Worm (Caenorhabditis elegans) whole organism, young adult: ENCODE measurements around the gene R13A5.10.

Source experiments
- B0019.2 ChIP-seq: fragments of 200-800 bp; sonication (Bioruptor generic); conservative IDR thresholded peaks from 2 replicates; pipeline ENCODE4 v1.3.6; 2022; ENCODE audit warnings: missing genetic modification reagents, missing genetic modification characterization, missing compliant biosample characterization
- C06A6.2 ChIP-seq: fragments of 200-800 bp; sonication (Bioruptor generic); conservative IDR thresholded peaks from 2 replicates; pipeline ENCODE4 v1.3.6; 2022; ENCODE audit warnings: missing genetic modification characterization, missing compliant biosample characterization
- F39B2.1 ChIP-seq: fragments of 200-800 bp; sonication (Bioruptor generic); IDR thresholded peaks from 2 replicates; pipeline ENCODE4 v1.3.6; 2022; ENCODE audit warnings: missing genetic modification reagents, missing genetic modification characterization, missing compliant biosample characterization
- K11D2.4 ChIP-seq: fragments of 200-800 bp; sonication (Bioruptor generic); IDR thresholded peaks from 2 replicates; pipeline ENCODE4 v1.3.6; 2022; ENCODE audit warnings: missing genetic modification reagents, missing genetic modification characterization, missing compliant biosample characterization
- K12H6.12 ChIP-seq: fragments of 200-800 bp; sonication (Bioruptor generic); optimal IDR thresholded peaks from 2 replicates; lab custom pipeline; 2018; ENCODE audit warnings: mild to moderate bottlenecking, missing genetic modification characterization, missing compliant biosample characterization
- T07F8.4 ChIP-seq: sonication (generic microtip); optimal IDR thresholded peaks from 2 replicates; lab custom pipeline; 2016; ENCODE audit warnings: mild to moderate bottlenecking, missing genetic modification characterization, moderate library complexity, missing compliant biosample characterization
- T26A5.8 ChIP-seq: sonication (generic microtip); optimal IDR thresholded peaks from 2 replicates; lab custom pipeline; 2016; ENCODE audit warnings: missing genetic modification characterization, missing compliant biosample characterization
- Y53F4B.3 ChIP-seq: fragments of 200-800 bp; sonication (Bioruptor generic); IDR thresholded peaks from 2 replicates; pipeline ENCODE4 v1.3.6; 2022; ENCODE audit warnings: missing genetic modification reagents, missing genetic modification characterization, missing compliant biosample characterization
- ZK185.1 ChIP-seq: sonication (generic microtip); optimal IDR thresholded peaks from 2 replicates; lab custom pipeline; 2016; ENCODE audit warnings: mild to moderate bottlenecking, missing genetic modification characterization, missing compliant biosample characterization; ENCODE audit not compliant: poor library complexity, severe bottlenecking
- aptf-2 ChIP-seq: fragments of 200-800 bp; sonication (Bioruptor generic); conservative IDR thresholded peaks from 2 replicates; pipeline ENCODE4 v1.3.6; 2022; ENCODE audit warnings: missing genetic modification reagents, missing genetic modification characterization, missing compliant biosample characterization
- athp-1 ChIP-seq: sonication (generic microtip); optimal IDR thresholded peaks from 2 replicates; lab custom pipeline; 2017; ENCODE audit warnings: mild to moderate bottlenecking, missing genetic modification characterization, missing compliant biosample characterization
- attf-5 ChIP-seq: fragments of 200-800 bp; sonication (Bioruptor generic); optimal IDR thresholded peaks from 2 replicates; lab custom pipeline; 2018; ENCODE audit warnings: mild to moderate bottlenecking, missing genetic modification characterization, missing compliant biosample characterization
- bed-1 ChIP-seq: fragments of 200-800 bp; sonication (Bioruptor generic); IDR thresholded peaks from 2 replicates; pipeline ENCODE4 v1.3.6; 2022; ENCODE audit warnings: missing genetic modification reagents, missing genetic modification characterization, missing compliant biosample characterization
- cebp-1 ChIP-seq, 2 experiments: fragments of 200-800 bp in 1 of 2; sonication (Bioruptor generic) in 1 of 2; sonication (generic microtip) in 1 of 2; IDR thresholded peaks in 1 of 2; optimal IDR thresholded peaks in 1 of 2; 2 replicates each; pipeline versions ENCODE4 v1.3.6 to Lab custom; 2017 to 2022; ENCODE audit warnings: missing compliant biosample characterization in 2 of 2, missing genetic modification characterization in 2 of 2, mild to moderate bottlenecking in 1 of 2, missing genetic modification reagents in 1 of 2, moderate library complexity in 1 of 2
- chd-7 ChIP-seq: sonication (generic microtip); optimal IDR thresholded peaks from 2 replicates; lab custom pipeline; 2016; ENCODE audit warnings: mild to moderate bottlenecking, missing genetic modification characterization, moderate library complexity, missing compliant biosample characterization
- egl-18 ChIP-seq: fragments of 200-800 bp; sonication (Bioruptor generic); IDR thresholded peaks from 2 replicates; pipeline ENCODE4 v1.3.6; 2022; ENCODE audit warnings: missing genetic modification reagents, missing genetic modification characterization, missing compliant biosample characterization
- egl-44 ChIP-seq: fragments of 200-800 bp; sonication (Bioruptor generic); IDR thresholded peaks from 2 replicates; pipeline ENCODE4 v1.3.6; 2022; ENCODE audit warnings: missing genetic modification reagents, missing genetic modification characterization, missing compliant biosample characterization
- egrh-3 ChIP-seq: fragments of 200-800 bp; sonication (Bioruptor generic); IDR thresholded peaks from 2 replicates; pipeline ENCODE4 v1.3.6; 2022; ENCODE audit warnings: missing genetic modification reagents, missing genetic modification characterization, missing compliant biosample characterization
- ets-4 ChIP-seq: fragments of 200-800 bp; sonication (Bioruptor generic); optimal IDR thresholded peaks from 2 replicates; lab custom pipeline; 2018; ENCODE audit warnings: mild to moderate bottlenecking, missing genetic modification characterization, missing compliant biosample characterization
- hmg-1.2 ChIP-seq: fragments of 200-800 bp; sonication (Bioruptor generic); IDR thresholded peaks from 2 replicates; pipeline ENCODE4 v1.3.6; 2022; ENCODE audit warnings: missing genetic modification reagents, missing genetic modification characterization, missing compliant biosample characterization
- hmg-20 ChIP-seq: fragments of 200-800 bp; sonication (Bioruptor generic); IDR thresholded peaks from 2 replicates; pipeline ENCODE4 v1.3.6; 2022; ENCODE audit warnings: missing genetic modification reagents, missing genetic modification characterization, missing compliant biosample characterization
- hrde-1 ChIP-seq: sonication (generic microtip); optimal IDR thresholded peaks from 2 replicates; lab custom pipeline; 2016; ENCODE audit warnings: missing genetic modification characterization, mild to moderate bottlenecking, missing compliant biosample characterization, moderate library complexity, missing genotype, missing genetic modification reagents, borderline replicate concordance
- lag-1 ChIP-seq: fragments of 200-800 bp; sonication (Bioruptor generic); IDR thresholded peaks from 2 replicates; pipeline ENCODE4 v1.3.6; 2022; ENCODE audit warnings: missing genetic modification reagents, missing genetic modification characterization, missing compliant biosample characterization
- lin-35 ChIP-seq, 3 experiments: fragments of 150-350 bp in 2 of 3; sonication (generic microtip) in 1 of 3; optimal IDR thresholded peaks; 2 replicates each; lab custom pipeline; 2014 to 2018; ENCODE audit warnings: missing biosample characterization in 3 of 3, missing genetic modification characterization in 3 of 3, missing genetic modification reagents in 3 of 3
- lin-54 ChIP-seq: fragments of 200-800 bp; sonication (Bioruptor generic); optimal IDR thresholded peaks from 2 replicates; lab custom pipeline; 2018; ENCODE audit warnings: mild to moderate bottlenecking, missing genetic modification characterization, missing compliant biosample characterization
- madf-6 ChIP-seq: fragments of 200-800 bp; sonication (Bioruptor generic); IDR thresholded peaks from 2 replicates; pipeline ENCODE4 v1.3.6; 2022; ENCODE audit warnings: missing genetic modification reagents, missing genetic modification characterization, missing compliant biosample characterization
- nfyb-1 ChIP-seq: fragments of 200-800 bp; sonication (Bioruptor generic); IDR thresholded peaks from 2 replicates; pipeline ENCODE4 v1.3.6; 2022; ENCODE audit warnings: missing genetic modification reagents, missing genetic modification characterization, missing compliant biosample characterization
- nhr-120 ChIP-seq: fragments of 200-800 bp; sonication (Bioruptor generic); IDR thresholded peaks from 2 replicates; pipeline ENCODE4 v1.3.6; 2022; ENCODE audit warnings: missing genetic modification characterization, missing compliant biosample characterization
- nhr-80 ChIP-seq: sonication (generic microtip); optimal IDR thresholded peaks from 2 replicates; lab custom pipeline; 2016; ENCODE audit warnings: missing genetic modification characterization, missing compliant biosample characterization
- rcor-1 ChIP-seq: fragments of 200-800 bp; sonication (Bioruptor generic); IDR thresholded peaks from 2 replicates; pipeline ENCODE4 v1.3.6; 2022; ENCODE audit warnings: missing genetic modification reagents, missing genetic modification characterization, missing compliant biosample characterization
- snpc-4 ChIP-seq, 5 experiments: fragments of 150-350 bp in 1 of 5; sonication (generic microtip) in 4 of 5; optimal IDR thresholded peaks; 2 replicates each; lab custom pipeline; 2014 to 2018; ENCODE audit warnings: missing genetic modification characterization in 5 of 5, missing biosample characterization in 3 of 5, antibody characterized with exemption in 2 of 5, mild to moderate bottlenecking in 2 of 5, missing compliant biosample characterization in 2 of 5, missing genotype in 2 of 5, moderate library complexity in 2 of 5, missing genetic modification reagents in 1 of 5
- somi-1 ChIP-seq: fragments of 200-800 bp; sonication (Bioruptor generic); optimal IDR thresholded peaks from 2 replicates; lab custom pipeline; 2018; ENCODE audit warnings: mild to moderate bottlenecking, missing genetic modification characterization, missing compliant biosample characterization
- zim-3 ChIP-seq: sonication (generic microtip); optimal IDR thresholded peaks from 2 replicates; lab custom pipeline; 2017; ENCODE audit warnings: mild to moderate bottlenecking, missing genetic modification characterization, moderate library complexity, missing compliant biosample characterization
- ztf-18 ChIP-seq: sonication (generic microtip); optimal IDR thresholded peaks from 2 replicates; lab custom pipeline; 2016; ENCODE audit warnings: missing genotype, mild to moderate bottlenecking, missing genetic modification characterization, missing compliant biosample characterization
- ztf-28 ChIP-seq: fragments of 200-800 bp; sonication (Bioruptor generic); IDR thresholded peaks from 2 replicates; pipeline ENCODE4 v1.3.6; 2022; ENCODE audit warnings: missing genetic modification reagents, missing genetic modification characterization, missing compliant biosample characterization

The R13A5.10 gene

DNA sequence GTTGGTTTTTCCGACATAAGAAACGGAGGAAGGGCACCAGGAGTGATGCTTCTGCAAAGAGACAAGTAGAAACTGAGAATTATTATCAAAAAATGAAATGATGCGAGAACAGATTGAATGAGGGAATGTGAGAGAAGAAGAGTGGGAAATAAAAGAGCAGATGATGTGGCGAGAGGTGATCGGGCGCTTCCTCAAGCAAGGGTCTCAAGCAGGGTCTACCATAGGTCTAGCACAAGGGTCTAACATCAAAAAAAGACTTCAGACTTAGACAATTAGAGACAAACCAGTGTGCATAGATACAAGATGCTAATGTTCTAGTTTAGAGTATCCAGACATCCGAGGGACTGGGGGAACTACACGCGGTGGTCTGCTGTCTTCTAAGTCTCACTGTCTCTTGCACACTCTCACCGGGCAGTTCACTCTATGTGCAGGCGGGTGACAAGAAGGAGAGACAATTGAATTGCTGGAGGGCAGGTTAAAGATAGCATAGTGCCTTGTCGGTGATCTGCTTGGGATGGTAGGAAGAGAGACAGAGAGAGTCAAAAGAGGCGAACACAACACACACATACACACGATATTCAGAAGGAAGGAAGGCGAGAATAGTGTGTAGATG, 12.6 kb downstream of the R13A5.10 start, which contains the start of gene R13A5.7 (continued):
- TF ChIP-seq hmg-20, result 0 out of 2 replicates have a peak, but pooled peaks have one; percentile 3
- TF ChIP-seq K11D2.4 (GFP tag; lab: Robert Waterston, UW), result 0 out of 2 replicates have a peak, but pooled peaks have one; percentile 17
- TF ChIP-seq chd-7, result peak; percentile 69
- TF ChIP-seq egl-18 (GFP tag; lab: Robert Waterston, UW), result no peak
- TF ChIP-seq nhr-120 (GFP tag; lab: Robert Waterston, UW), result no peak
- peak; percentile 71 for TF ChIP-seq ZK185.1 (tag; lab: Kevin White, UChicago)
- peak; percentile 50; the same call in 1 of the 2 replicates for TF ChIP-seq egl-44 (GFP tag; lab: Robert Waterston, UW)
- TF ChIP-seq nhr-80 (tag; lab: Kevin White, UChicago), result peak; percentile 97
- peak; percentile 84 for TF ChIP-seq nfyb-1 (GFP tag; lab: Robert Waterston, UW)
- TF ChIP-seq ztf-28 (GFP tag; lab: Robert Waterston, UW), result no peak
- TF ChIP-seq lin-35 (GFP tag; optimal IDR thresholded peaks at IDR 0.05; lab: Kevin White, UChicago), result peak in 1 of 3 experiments; percentile 62
- no peak for TF ChIP-seq cebp-1 (GFP tag; IDR thresholded peaks at IDR 0.05; lab: Robert Waterston, UW)
- TF ChIP-seq cebp-1 (tag; optimal IDR thresholded peaks at IDR 0.05; lab: Kevin White, UChicago), result peak; percentile 81
- 0 out of 2 replicates have a peak, but pooled peaks have one; percentile 26 for TF ChIP-seq madf-6 (GFP tag; lab: Robert Waterston, UW)
- TF ChIP-seq ztf-18 (tag; lab: Kevin White, UChicago), result peak; percentile 57
- TF ChIP-seq F39B2.1 (GFP tag; lab: Robert Waterston, UW), result no peak
- peak; percentile 12 for TF ChIP-seq athp-1
- TF ChIP-seq T07F8.4 (tag; lab: Kevin White, UChicago), result no peak
- TF ChIP-seq lin-54 (GFP tag; lab: Kevin White, UChicago), result peak; percentile 69
- TF ChIP-seq hrde-1 (tag; lab: Kevin White, UChicago), result no peak
- no peak for TF ChIP-seq B0019.2
- peak; percentile 85 for TF ChIP-seq attf-5 (GFP tag; lab: Kevin White, UChicago)
- 0 out of 2 replicates have a peak, but pooled peaks have one; percentile 27 for TF ChIP-seq rcor-1 (GFP tag; lab: Robert Waterston, UW)
- TF ChIP-seq K12H6.12 (tag; lab: Kevin White, UChicago), result peak; percentile 64
- TF ChIP-seq ets-4 (GFP tag; lab: Kevin White, UChicago), result peak; percentile 12
- TF ChIP-seq aptf-2 (GFP tag; lab: Robert Waterston, UW), result 0 out of 2 replicates have a peak, but pooled peaks have one; percentile 47
- TF ChIP-seq hmg-1.2, result peak; percentile 85
- no peak for TF ChIP-seq zim-3 (tag; lab: Kevin White, UChicago)
- TF ChIP-seq snpc-4 (GFP tag; optimal IDR thresholded peaks at IDR 0.05; lab: Kevin White, UChicago), result no peak
- TF ChIP-seq snpc-4 (tag; optimal IDR thresholded peaks at IDR 0.05; lab: Kevin White, UChicago), result peak in 3 of 4 experiments; percentile 6 to 68 (median 59)
- TF ChIP-seq somi-1 (GFP tag; lab: Kevin White, UChicago), result peak; percentile 25
- peak; percentile 42; the same call in 1 of the 2 replicates for TF ChIP-seq egrh-3 (GFP tag; lab: Robert Waterston, UW)

DNA sequence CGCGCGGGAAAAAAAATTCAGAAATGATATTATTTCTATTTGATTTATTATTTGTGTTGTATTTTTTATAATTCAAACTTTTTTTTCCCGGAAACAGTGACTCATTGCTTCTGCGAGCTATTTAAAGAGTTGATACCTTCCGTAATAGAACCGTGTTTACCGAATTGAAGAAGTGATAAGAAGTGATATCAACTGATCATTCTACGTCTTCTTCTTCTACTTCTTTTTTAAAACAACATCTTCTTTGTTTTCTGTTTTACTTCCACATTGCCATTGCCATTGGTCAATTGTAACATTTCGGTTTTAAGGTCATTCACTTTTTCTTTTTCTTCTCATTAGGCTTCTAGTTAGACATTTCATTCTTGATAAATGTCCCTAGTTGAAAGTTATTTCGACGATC, 16.7 kb downstream of the R13A5.10 start, which contains the start of gene ttr-32:
ttr-32 (plus strand) TSS at position 314 of the 400 bp plus-strand sequence.
- TF ChIP-seq Y53F4B.3 (GFP tag; lab: Robert Waterston, UW) (no peak), lag-1 (GFP tag; lab: Robert Waterston, UW) (no peak), C06A6.2 (GFP tag; lab: Robert Waterston, UW) (no peak), T26A5.8 (tag; lab: Kevin White, UChicago) (no peak), bed-1 (GFP tag; lab: Robert Waterston, UW) (no peak), hmg-1.2 (no peak)
